Worm (Caenorhabditis elegans): Measurements from ENCODE around the gene oatr-1.

oatr-1 gene

ce11 chrIII:6374947-6375415, 21.0 kb downstream of the oatr-1 start, which contains the start of the genes rps-13 and nfx-1 (continued):
- no peak for TF ChIP-seq madf-9 (GFP tag; conservative IDR thresholded peaks at IDR 0.05)
- no peak for TF ChIP-seq fos-1 (tag; optimal IDR thresholded peaks at IDR 0.05)
- TF ChIP-seq mxl-2 (GFP tag; conservative IDR thresholded peaks at IDR 0.05), result no peak
- TF ChIP-seq cey-2 (tag; optimal IDR thresholded peaks at IDR 0.05; ENCODE audit: borderline replicate concordance, insufficient read depth), result no peak
- no peak for TF ChIP-seq Y5F2A.4 (GFP tag; optimal IDR thresholded peaks at IDR 0.05)
- no peak for TF ChIP-seq daf-16 (GFP tag; optimal IDR thresholded peaks at IDR 0.05)
- peak; percentile 85 for TF ChIP-seq daf-16 (tag; optimal IDR thresholded peaks at IDR 0.05)
- no peak for TF ChIP-seq spr-1 (tag; optimal IDR thresholded peaks at IDR 0.05)
- TF ChIP-seq nhr-48 (tag; optimal IDR thresholded peaks at IDR 0.05), result no peak
- 0 out of 2 replicates have a peak, but pooled peaks have one; percentile 16 for TF ChIP-seq dmd-6 (GFP tag; IDR thresholded peaks at IDR 0.05)
- TF ChIP-seq skn-1 (tag; optimal IDR thresholded peaks at IDR 0.05), result no peak
- peak; percentile 76 for TF ChIP-seq ztf-7 (tag; optimal IDR thresholded peaks at IDR 0.05)
- no peak for TF ChIP-seq snpc-1.2 (GFP tag; IDR thresholded peaks at IDR 0.05)
- no peak for TF ChIP-seq madf-5 (GFP tag; IDR thresholded peaks at IDR 0.05)
- TF ChIP-seq lin-29 (GFP tag; IDR thresholded peaks at IDR 0.05), result no peak
- TF ChIP-seq spr-3 (GFP tag; optimal IDR thresholded peaks at IDR 0.05), result no peak
- peak; percentile 91 for TF ChIP-seq nhr-77 (tag; optimal IDR thresholded peaks at IDR 0.05)
- TF ChIP-seq hlh-30 (tag; optimal IDR thresholded peaks at IDR 0.05; ENCODE audit: insufficient read depth), result peak; percentile 93
- no peak for TF ChIP-seq ztf-11 (tag; optimal IDR thresholded peaks at IDR 0.05)
- no peak for TF ChIP-seq ceh-20 (GFP tag; IDR thresholded peaks at IDR 0.05)
- peak; percentile 73 for TF ChIP-seq dpl-1 (GFP tag; optimal IDR thresholded peaks at IDR 0.05)
- no peak for TF ChIP-seq saeg-2 (GFP tag; IDR thresholded peaks at IDR 0.05)
- no peak for TF ChIP-seq nhr-102 (tag; optimal IDR thresholded peaks at IDR 0.05)
- TF ChIP-seq lim-7 (GFP tag; IDR thresholded peaks at IDR 0.05), result no peak
- TF ChIP-seq tag-97 (GFP tag; IDR thresholded peaks at IDR 0.05), result no peak
- TF ChIP-seq F10B5.3 (tag; optimal IDR thresholded peaks at IDR 0.05), result no peak
- no peak for TF ChIP-seq F44E2.7 (GFP tag; IDR thresholded peaks at IDR 0.05)
- peak; percentile 78 for TF ChIP-seq lin-13 (GFP tag; optimal IDR thresholded peaks at IDR 0.05)
- TF ChIP-seq T20F7.1 (GFP tag; optimal IDR thresholded peaks at IDR 0.05), result no peak
- TF ChIP-seq zip-2 (tag; optimal IDR thresholded peaks at IDR 0.05), result peak; percentile 99
- no peak for TF ChIP-seq ama-1 (optimal IDR thresholded peaks at IDR 0.05)
- peak; percentile 69 for TF ChIP-seq nhr-6 (tag; optimal IDR thresholded peaks at IDR 0.05)
- TF ChIP-seq nhr-237 (tag; optimal IDR thresholded peaks at IDR 0.05), result no peak
- peak; percentile 85 for TF ChIP-seq mep-1 (tag; optimal IDR thresholded peaks at IDR 0.05)
- peak; percentile 70 for TF ChIP-seq hlh-11 (tag; optimal IDR thresholded peaks at IDR 0.05)
- TF ChIP-seq ceh-32 (tag; optimal IDR thresholded peaks at IDR 0.05; ENCODE audit: poor library complexity), result no peak

DNA sequence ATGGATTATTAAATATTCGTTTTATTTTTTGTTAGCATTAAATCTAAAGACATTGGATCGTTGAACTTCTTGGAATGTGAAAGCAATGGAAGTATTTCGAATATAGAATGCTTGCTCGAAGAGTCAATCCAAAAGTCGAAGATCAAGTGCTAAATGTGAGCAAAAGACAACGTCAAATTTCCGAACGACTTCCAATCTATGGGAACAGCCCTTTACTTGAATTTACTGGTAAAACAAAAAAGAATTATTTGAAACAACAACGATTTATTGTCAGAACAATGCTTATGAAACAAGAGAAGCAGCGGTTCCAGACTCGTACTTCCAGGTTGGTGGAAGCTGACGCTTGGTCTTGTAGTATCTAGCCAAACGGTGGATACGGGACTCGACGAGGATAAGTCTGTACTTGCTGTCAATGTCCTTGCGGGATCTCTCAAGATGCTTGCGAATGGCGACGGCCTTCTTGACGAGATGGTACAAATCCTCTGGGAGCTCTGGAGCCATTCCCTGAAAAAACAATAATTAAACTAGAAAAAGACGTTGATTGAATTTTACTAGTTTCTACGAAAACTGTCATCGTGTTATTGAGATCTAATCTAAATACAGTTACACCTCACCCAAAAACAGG, 22.0 kb downstream of the oatr-1 start:
- TF ChIP-seq nhr-48 (tag; optimal IDR thresholded peaks at IDR 0.05) (no peak), Y48G9A.11 (GFP tag; IDR thresholded peaks at IDR 0.05) (peak; percentile 81), T26A8.4 (GFP tag; IDR thresholded peaks at IDR 0.05) (peak; percentile 48; the same call in 1 of the 2 replicates), jun-1 (tag; optimal IDR thresholded peaks at IDR 0.05) (no peak), ctbp-1 (GFP tag; IDR thresholded peaks at IDR 0.05) (peak; percentile 59; the same call in 1 of the 2 replicates), attf-4 (tag; optimal IDR thresholded peaks at IDR 0.05) (no peak), mep-1 (tag; optimal IDR thresholded peaks at IDR 0.05) (peak; percentile 33), hlh-30 (tag; optimal IDR thresholded peaks at IDR 0.05; ENCODE audit: insufficient read depth) (no peak), gei-8 (GFP tag; optimal IDR thresholded peaks at IDR 0.05) (peak; percentile 23), mdt-29 (GFP tag; IDR thresholded peaks at IDR 0.05) (peak; percentile 44; the same call in 1 of the 2 replicates), lir-3 (tag; optimal IDR thresholded peaks at IDR 0.05) (no peak), dve-1 (tag; optimal IDR thresholded peaks at IDR 0.05; ENCODE audit: insufficient read depth) (no peak), zag-1 (tag; optimal IDR thresholded peaks at IDR 0.05) (no peak), pqm-1 (tag; optimal IDR thresholded peaks at IDR 0.05) (no peak), lim-7 (GFP tag; IDR thresholded peaks at IDR 0.05) (peak; percentile 3; the same call in 1 of the 2 replicates), lsy-2 (tag; optimal IDR thresholded peaks at IDR 0.05) (peak in 1 of 2 experiments; percentile 7), set-16 (GFP tag; IDR thresholded peaks at IDR 0.05) (no peak), Y75B8A.6 (GFP tag; IDR thresholded peaks at IDR 0.05) (0 out of 2 replicates have a peak, but pooled peaks have one; percentile 6), pha-4 (GFP tag; IDR thresholded peaks at IDR 0.05) (peak; percentile 48; the same call in 1 of the 2 replicates), pha-4 (tag; optimal IDR thresholded peaks at IDR 0.05) (no peak)
